Worm (Caenorhabditis elegans): ENCODE data around the gene F52C9.3.
A peak's percentile ranks its signal among the peaks of the same experiment; 100 is the strongest.

The F52C9.3 gene

DNA sequence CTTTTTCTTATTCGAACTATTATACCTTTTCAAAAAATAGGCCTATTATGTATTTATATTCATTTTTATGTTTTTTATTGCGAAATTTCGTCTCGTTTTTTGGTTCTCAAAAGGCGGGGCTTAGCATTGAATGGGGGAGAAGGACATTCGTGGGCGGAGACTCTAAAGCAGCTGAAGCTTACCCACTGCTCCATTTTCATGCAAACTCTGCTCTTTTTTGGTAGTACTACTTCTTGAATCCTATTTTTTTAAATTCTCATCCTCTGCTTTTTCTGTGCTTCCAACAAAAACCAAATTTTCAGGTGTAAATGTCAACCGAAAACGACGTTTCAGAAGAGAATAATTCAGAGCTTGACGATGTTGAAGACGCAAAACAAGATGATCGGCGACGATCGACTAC lies 19.7 kb downstream of the F52C9.3 start, which contains the start of gene ZK121.2:
Gene ZK121.2, plus strand, starts transcription at position 301 of the 400 bp plus-strand sequence.
- TF ChIP-seq ztf-16 (tag; optimal IDR thresholded peaks at IDR 0.05) (no peak), unc-55 (GFP tag; optimal IDR thresholded peaks at IDR 0.05) (no peak), pqm-1 (tag; optimal IDR thresholded peaks at IDR 0.05) (no peak)

DNA sequence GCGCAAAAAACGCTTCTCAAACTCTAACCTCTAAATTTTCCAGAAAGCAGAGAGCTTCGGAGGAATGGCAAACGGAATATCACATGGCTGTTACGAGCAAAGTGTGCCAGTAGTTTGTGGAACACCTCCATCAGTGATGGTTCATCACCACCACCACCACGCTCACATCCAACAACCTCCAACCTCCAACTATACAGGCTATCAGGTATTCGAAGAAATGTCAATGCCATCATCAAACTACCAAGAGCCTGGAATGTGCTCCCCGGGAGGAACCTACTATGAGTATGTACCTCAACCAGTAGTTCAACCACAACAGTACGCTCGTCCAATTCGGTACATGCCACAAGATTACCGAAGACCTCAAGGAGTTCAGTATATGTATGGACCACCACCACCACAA lies 21.9 kb downstream of the F52C9.3 start:
- no peak for TF ChIP-seq odd-2 (tag; optimal IDR thresholded peaks at IDR 0.05)
- TF ChIP-seq pha-2 (tag; optimal IDR thresholded peaks at IDR 0.05), result no peak
- TF ChIP-seq hlh-8 (tag; optimal IDR thresholded peaks at IDR 0.05), result no peak
- TF ChIP-seq pha-4 (tag; optimal IDR thresholded peaks at IDR 0.05), result no peak
- TF ChIP-seq ceh-9 (tag; optimal IDR thresholded peaks at IDR 0.05), result no peak
- TF ChIP-seq npax-4 (tag; optimal IDR thresholded peaks at IDR 0.05), result no peak
- TF ChIP-seq K09A11.1 (tag; optimal IDR thresholded peaks at IDR 0.05; ENCODE audit: insufficient read depth), result no peak
- no peak for TF ChIP-seq unc-86 (tag; optimal IDR thresholded peaks at IDR 0.05)
- no peak for TF ChIP-seq ceh-24 (tag; optimal IDR thresholded peaks at IDR 0.05)
- no peak for TF ChIP-seq ceh-48 (tag; optimal IDR thresholded peaks at IDR 0.05)
- no peak for TF ChIP-seq ets-4 (tag; optimal IDR thresholded peaks at IDR 0.05)
- no peak for TF ChIP-seq ceh-14 (tag; optimal IDR thresholded peaks at IDR 0.05)
- TF ChIP-seq ceh-18 (tag; optimal IDR thresholded peaks at IDR 0.05), result no peak

- TF ChIP-seq K09A11.1 (tag; optimal IDR thresholded peaks at IDR 0.05; ENCODE audit: insufficient read depth), result no peak
Measured at ce11 chrIII:5344561-5344960, 22.9 kb downstream of the F52C9.3 start.

- TF ChIP-seq K09A11.1 (tag; optimal IDR thresholded peaks at IDR 0.05; ENCODE audit: insufficient read depth), result no peak
- no peak for TF ChIP-seq zip-5 (tag; optimal IDR thresholded peaks at IDR 0.05)
- TF ChIP-seq ceh-48 (tag; optimal IDR thresholded peaks at IDR 0.05), result no peak
- TF ChIP-seq fax-1 (tag; optimal IDR thresholded peaks at IDR 0.05), result no peak
- TF ChIP-seq gmeb-2 (tag; optimal IDR thresholded peaks at IDR 0.05), result no peak
Measured at ce11 chrIII:5346017-5346416, 24.3 kb downstream of the F52C9.3 start, which contains the start of gene glrx-21. Gene glrx-21, minus strand, starts transcription at chrIII:5346117.

- TF ChIP-seq elt-4 (tag; optimal IDR thresholded peaks at IDR 0.05), result no peak
- no peak for TF ChIP-seq K09A11.1 (tag; optimal IDR thresholded peaks at IDR 0.05; ENCODE audit: insufficient read depth)
- TF ChIP-seq fkh-6 (tag; optimal IDR thresholded peaks at IDR 0.05), result no peak
- TF ChIP-seq ahr-1 (tag; optimal IDR thresholded peaks at IDR 0.05), result peak; percentile 10
- peak; percentile 74 for TF ChIP-seq rnt-1 (tag; optimal IDR thresholded peaks at IDR 0.05)
- no peak for TF ChIP-seq ceh-22 (tag; optimal IDR thresholded peaks at IDR 0.05)
- peak; percentile 99 for TF ChIP-seq C08G9.2 (tag; optimal IDR thresholded peaks at IDR 0.05)
- no peak for TF ChIP-seq ama-1 (optimal IDR thresholded peaks at IDR 0.05)
- TF ChIP-seq ceh-19 (GFP tag; optimal IDR thresholded peaks at IDR 0.05), result peak; percentile 4
- peak; percentile 37; the same call in 1 of the 2 replicates for TF ChIP-seq unc-3 (GFP tag; conservative IDR thresholded peaks at IDR 0.05)
- no peak for TF ChIP-seq unc-3 (tag; optimal IDR thresholded peaks at IDR 0.05)
- TF ChIP-seq ceh-24 (tag; optimal IDR thresholded peaks at IDR 0.05), result no peak
- no peak for TF ChIP-seq ztf-16 (tag; optimal IDR thresholded peaks at IDR 0.05)
- peak; percentile 75 for TF ChIP-seq ref-2 (tag; optimal IDR thresholded peaks at IDR 0.05)
- no peak for TF ChIP-seq pha-4 (tag; optimal IDR thresholded peaks at IDR 0.05)
- TF ChIP-seq nhr-11 (tag; optimal IDR thresholded peaks at IDR 0.05), result no peak
- no peak for TF ChIP-seq hlh-30 (tag; optimal IDR thresholded peaks at IDR 0.05; ENCODE audit: insufficient read depth)
- TF ChIP-seq hlh-6 (tag; optimal IDR thresholded peaks at IDR 0.05), result peak; percentile 34
- no peak for TF ChIP-seq gmeb-2 (tag; optimal IDR thresholded peaks at IDR 0.05)
- TF ChIP-seq hlh-8 (tag; optimal IDR thresholded peaks at IDR 0.05), result peak; percentile 83
- no peak for TF ChIP-seq pat-9 (tag; optimal IDR thresholded peaks at IDR 0.05)
- peak; percentile 64 for TF ChIP-seq lim-6 (tag; optimal IDR thresholded peaks at IDR 0.05)
- TF ChIP-seq odd-2 (tag; optimal IDR thresholded peaks at IDR 0.05), result no peak
- TF ChIP-seq ceh-31 (tag; optimal IDR thresholded peaks at IDR 0.05), result peak; percentile 96
- peak; percentile 11 for TF ChIP-seq unc-86 (tag; optimal IDR thresholded peaks at IDR 0.05)
- TF ChIP-seq pqm-1 (tag; optimal IDR thresholded peaks at IDR 0.05), result peak; percentile 24
- TF ChIP-seq fax-1 (tag; optimal IDR thresholded peaks at IDR 0.05), result peak; percentile 70
- no peak for TF ChIP-seq pag-3 (tag; optimal IDR thresholded peaks at IDR 0.05; ENCODE audit: borderline replicate concordance)
- TF ChIP-seq npax-4 (tag; optimal IDR thresholded peaks at IDR 0.05), result no peak
- no peak for TF ChIP-seq ceh-6 (GFP tag; optimal IDR thresholded peaks at IDR 0.05)
- TF ChIP-seq dve-1 (tag; optimal IDR thresholded peaks at IDR 0.05), result no peak
- peak; percentile 40 for TF ChIP-seq ceh-34 (tag; optimal IDR thresholded peaks at IDR 0.05)
- no peak for TF ChIP-seq Y22D7AL.16 (tag; optimal IDR thresholded peaks at IDR 0.05)
- peak; percentile 58 for TF ChIP-seq mec-3 (tag; optimal IDR thresholded peaks at IDR 0.05; ENCODE audit: borderline replicate concordance)
- TF ChIP-seq tbx-2 (tag; optimal IDR thresholded peaks at IDR 0.05), result peak; percentile 92
- TF ChIP-seq ceh-45 (GFP tag; IDR thresholded peaks at IDR 0.05), result no peak
Measured at ce11 chrIII:5349250-5349649, 27.6 kb downstream of the F52C9.3 start, which contains the start of gene thoc-5. Gene thoc-5, minus strand, starts transcription at chrIII:5349401.
